Worm (Caenorhabditis elegans): ENCODE data around the gene siah-1.

Gene siah-1

DNA sequence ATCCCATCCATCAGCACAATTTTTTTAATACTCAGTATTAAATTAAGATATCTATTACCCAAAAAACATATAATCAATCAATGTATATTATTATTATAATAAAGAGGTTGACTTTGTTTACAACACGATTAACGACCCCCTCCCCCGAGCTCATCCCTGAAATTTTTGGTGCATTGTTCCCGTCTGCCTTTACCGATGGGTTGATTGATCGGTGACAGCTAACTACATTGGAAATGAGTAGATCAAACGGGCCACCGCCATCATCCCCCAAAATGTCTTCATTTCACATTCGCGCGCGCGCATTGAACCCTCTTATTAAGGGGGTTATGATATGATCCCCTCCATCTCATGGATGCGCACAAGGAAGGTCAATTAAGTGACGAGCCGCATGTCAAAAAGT is 16.0 kb downstream of the siah-1 start:
- TF ChIP-seq lin-32 (GFP tag; optimal IDR thresholded peaks at IDR 0.05) (no peak), unc-62 (GFP tag; optimal IDR thresholded peaks at IDR 0.05) (peak; percentile 74), nhr-2 (tag; optimal IDR thresholded peaks at IDR 0.05) (no peak)

DNA sequence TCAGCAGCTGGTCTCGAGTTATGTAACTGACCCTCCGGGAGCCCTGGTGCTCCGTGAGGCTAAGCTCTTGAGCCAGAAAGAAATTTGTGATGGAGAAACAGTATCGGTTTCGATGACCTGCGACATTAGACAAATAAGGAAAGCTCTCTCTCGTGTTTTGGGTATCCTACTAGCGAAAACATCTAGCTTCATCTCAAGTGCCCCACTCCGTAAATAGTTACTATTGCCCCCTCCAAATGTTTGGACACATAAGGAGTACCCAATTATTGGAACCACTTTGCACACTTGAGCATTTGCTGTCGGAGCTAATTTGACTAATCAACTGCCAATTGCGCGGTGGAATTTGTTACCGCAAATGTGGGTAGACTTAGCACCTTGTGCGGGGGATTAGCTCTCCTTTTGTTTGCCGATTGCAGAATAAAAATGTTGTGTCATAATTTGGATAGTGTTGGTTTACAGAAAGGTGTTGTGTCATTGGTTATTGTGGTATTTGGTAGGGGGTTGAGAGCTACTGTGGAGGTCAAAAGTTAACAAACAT is 20.2 kb downstream of the siah-1 start:
- TF ChIP-seq M03D4.4 (tag; optimal IDR thresholded peaks at IDR 0.05) (no peak), unc-39 (tag; optimal IDR thresholded peaks at IDR 0.05) (no peak), mab-5 (tag; optimal IDR thresholded peaks at IDR 0.05) (no peak), ces-1 (GFP tag; optimal IDR thresholded peaks at IDR 0.05) (peak; percentile 71), blmp-1 (tag; optimal IDR thresholded peaks at IDR 0.05) (no peak), nhr-28 (tag; optimal IDR thresholded peaks at IDR 0.05) (no peak), flh-1 (GFP tag; optimal IDR thresholded peaks at IDR 0.05) (no peak), nhr-2 (tag; optimal IDR thresholded peaks at IDR 0.05) (peak; percentile 88), zip-8 (tag; optimal IDR thresholded peaks at IDR 0.05) (peak; percentile 42), sem-2 (GFP tag; optimal IDR thresholded peaks at IDR 0.05) (no peak), lin-32 (GFP tag; optimal IDR thresholded peaks at IDR 0.05) (no peak), nhr-76 (tag; optimal IDR thresholded peaks at IDR 0.05) (no peak), nhr-237 (tag; optimal IDR thresholded peaks at IDR 0.05) (no peak), mls-2 (tag; optimal IDR thresholded peaks at IDR 0.05) (no peak), drap-1 (GFP tag; optimal IDR thresholded peaks at IDR 0.05) (no peak), sptf-1 (tag; optimal IDR thresholded peaks at IDR 0.05) (no peak), tbx-8 (GFP tag; optimal IDR thresholded peaks at IDR 0.05) (no peak), elt-3 (tag; optimal IDR thresholded peaks at IDR 0.05) (no peak), ztf-11 (tag; optimal IDR thresholded peaks at IDR 0.05) (peak; percentile 3)

- TF ChIP-seq elt-1 (tag; optimal IDR thresholded peaks at IDR 0.05; ENCODE audit: borderline replicate concordance, insufficient read depth) (no peak), unc-62 (GFP tag; optimal IDR thresholded peaks at IDR 0.05) (peak; percentile 86), nhr-12 (tag; optimal IDR thresholded peaks at IDR 0.05) (no peak), cnd-1 (tag; optimal IDR thresholded peaks at IDR 0.05) (peak; percentile 22), lin-32 (GFP tag; optimal IDR thresholded peaks at IDR 0.05) (no peak), lsy-2 (tag; optimal IDR thresholded peaks at IDR 0.05) (no peak), mab-5 (tag; optimal IDR thresholded peaks at IDR 0.05) (peak; percentile 82)
These were observed 21.6 kb downstream of the siah-1 start for ce11 chrIV:3765457-3765856.

ce11 chrIV:3766589-3766988 is 22.7 kb downstream of the siah-1 start, which contains the start of gene vab-2:
vab-2 (minus strand) TSS chrIV:3766826.
- TF ChIP-seq ces-1 (GFP tag; optimal IDR thresholded peaks at IDR 0.05) = no peak
- TF ChIP-seq cnd-1 (tag; optimal IDR thresholded peaks at IDR 0.05) = no peak
- TF ChIP-seq lin-13 (tag; optimal IDR thresholded peaks at IDR 0.05) = no peak
- peak; percentile 55 for TF ChIP-seq ceh-83 (GFP tag; optimal IDR thresholded peaks at IDR 0.05)
- peak; percentile 14 for TF ChIP-seq mep-1 (tag; optimal IDR thresholded peaks at IDR 0.05)
- no peak for TF ChIP-seq lin-32 (GFP tag; optimal IDR thresholded peaks at IDR 0.05)

ce11 chrIV:3767749-3768148 is 23.9 kb downstream of the siah-1 start:
- TF ChIP-seq M03D4.4 (tag; optimal IDR thresholded peaks at IDR 0.05) (no peak), mls-2 (tag; optimal IDR thresholded peaks at IDR 0.05) (peak; percentile 6), hlh-1 (tag; optimal IDR thresholded peaks at IDR 0.05) (peak; percentile 57)

- no peak for TF ChIP-seq drap-1 (GFP tag; optimal IDR thresholded peaks at IDR 0.05)
- no peak for TF ChIP-seq mls-2 (tag; optimal IDR thresholded peaks at IDR 0.05)
- no peak for TF ChIP-seq nhr-12 (tag; optimal IDR thresholded peaks at IDR 0.05)
- no peak for TF ChIP-seq sptf-1 (tag; optimal IDR thresholded peaks at IDR 0.05)
These were observed 30.3 kb downstream of the siah-1 start for ce11 chrIV:3774160-3774559.

- TF ChIP-seq ztf-11 (tag; optimal IDR thresholded peaks at IDR 0.05) (no peak), unc-62 (GFP tag; optimal IDR thresholded peaks at IDR 0.05) (peak; percentile 58)
These were observed 37.7 kb downstream of the siah-1 start for ce11 chrIV:3781539-3781938.

All from whole organism, mixed stage, embryonic.